Worm (Caenorhabditis elegans) whole organism, L2 larva: ENCODE measurements around the gene T02H6.10.

Source experiments
- F13H6.1 ChIP-seq: sonication (generic microtip); optimal IDR thresholded peaks from 2 replicates; lab custom pipeline; 2016; ENCODE audit warnings: missing genetic modification characterization, missing compliant biosample characterization
- Y55F3AM.14 ChIP-seq: fragments of 200-800 bp; sonication (Bioruptor generic); optimal IDR thresholded peaks from 2 replicates; lab custom pipeline; 2018; ENCODE audit warnings: mild to moderate bottlenecking, missing genetic modification characterization, missing compliant biosample characterization
- ZK546.5 ChIP-seq: sonication (generic microtip); optimal IDR thresholded peaks from 2 replicates; lab custom pipeline; 2017; ENCODE audit warnings: missing biosample characterization, missing genetic modification characterization
- alr-1 ChIP-seq: fragments of 150-350 bp; optimal IDR thresholded peaks from 2 replicates; lab custom pipeline; 2014; ENCODE audit warnings: missing biosample characterization, missing genetic modification characterization
- ama-1 ChIP-seq: fragments of 150-350 bp; optimal IDR thresholded peaks from 2 replicates; lab custom pipeline; 2018; ENCODE audit warnings: inconsistent platforms
- blmp-1 ChIP-seq: sonication (generic microtip); optimal IDR thresholded peaks from 2 replicates; lab custom pipeline; 2017; ENCODE audit warnings: missing genetic modification characterization, mild to moderate bottlenecking, missing compliant biosample characterization, antibody characterized with exemption, moderate library complexity; ENCODE audit not compliant: insufficient read depth
- ceh-82 ChIP-seq: fragments of 150-350 bp; optimal IDR thresholded peaks from 2 replicates; lab custom pipeline; 2014; ENCODE audit warnings: missing biosample characterization, missing genetic modification characterization
- egl-27 ChIP-seq: sonication (generic microtip); optimal IDR thresholded peaks from 3 replicates; lab custom pipeline; 2017; ENCODE audit warnings: missing biosample characterization, missing genetic modification reagents, missing genetic modification characterization
- elt-3 ChIP-seq: sonication (generic microtip); optimal IDR thresholded peaks from 2 replicates; lab custom pipeline; 2017; ENCODE audit warnings: missing biosample characterization, missing genetic modification characterization
- fos-1 ChIP-seq: fragments of 150-350 bp; optimal IDR thresholded peaks from 2 replicates; lab custom pipeline; 2014; ENCODE audit warnings: missing biosample characterization, missing genetic modification characterization
- lin-13 ChIP-seq: fragments of 150-350 bp; optimal IDR thresholded peaks from 2 replicates; lab custom pipeline; 2014; ENCODE audit warnings: missing biosample characterization, missing genetic modification reagents, missing genetic modification characterization
- lsy-2 ChIP-seq, 2 experiments: fragments of 150-350 bp in 1 of 2; sonication (generic microtip) in 1 of 2; optimal IDR thresholded peaks; 2 replicates each; lab custom pipeline; 2014 to 2017; ENCODE audit warnings: missing biosample characterization in 2 of 2, missing genetic modification characterization in 2 of 2
- mab-5 ChIP-seq: fragments of 150-350 bp; optimal IDR thresholded peaks from 2 replicates; lab custom pipeline; 2014; ENCODE audit warnings: missing biosample characterization, missing genetic modification characterization
- mbf-1 ChIP-seq: sonication (generic microtip); optimal IDR thresholded peaks from 2 replicates; lab custom pipeline; 2017; ENCODE audit warnings: missing biosample characterization, missing genetic modification characterization
- mdl-1 ChIP-seq, 2 experiments: fragments of 150-350 bp in 1 of 2; sonication (generic microtip) in 1 of 2; optimal IDR thresholded peaks; 2 replicates each; lab custom pipeline; 2017; ENCODE audit warnings: missing biosample characterization in 2 of 2, missing genetic modification characterization in 2 of 2
- nhr-11 ChIP-seq: fragments of 150-350 bp; optimal IDR thresholded peaks from 2 replicates; lab custom pipeline; 2014; ENCODE audit warnings: missing biosample characterization, missing genetic modification characterization
- nhr-129 ChIP-seq: fragments of 150-350 bp; optimal IDR thresholded peaks from 2 replicates; lab custom pipeline; 2014; ENCODE audit warnings: missing biosample characterization, missing genetic modification characterization
- nhr-21 ChIP-seq: fragments of 150-350 bp; optimal IDR thresholded peaks from 2 replicates; lab custom pipeline; 2014; ENCODE audit warnings: missing biosample characterization, missing genetic modification characterization
- nhr-23 ChIP-seq: fragments of 150-350 bp; optimal IDR thresholded peaks from 2 replicates; lab custom pipeline; 2014; ENCODE audit warnings: missing biosample characterization, missing genetic modification reagents, missing genetic modification characterization
- nhr-237 ChIP-seq: fragments of 150-350 bp; optimal IDR thresholded peaks from 2 replicates; lab custom pipeline; 2014; ENCODE audit warnings: missing biosample characterization, missing genetic modification characterization
- nhr-6 ChIP-seq: fragments of 150-350 bp; optimal IDR thresholded peaks from 2 replicates; lab custom pipeline; 2014; ENCODE audit warnings: missing biosample characterization, missing genetic modification characterization
- peb-1 ChIP-seq: fragments of 150-350 bp; optimal IDR thresholded peaks from 2 replicates; lab custom pipeline; 2014; ENCODE audit warnings: missing biosample characterization, missing genetic modification characterization
- skn-1 ChIP-seq: sonication (generic microtip); optimal IDR thresholded peaks from 2 replicates; lab custom pipeline; 2017; ENCODE audit warnings: missing biosample characterization, missing genetic modification characterization
- sma-9 ChIP-seq, 2 experiments: fragments of 150-350 bp in 1 of 2; sonication (generic microtip) in 1 of 2; optimal IDR thresholded peaks; 2 replicates each; lab custom pipeline; 2014 to 2016; ENCODE audit warnings: missing genetic modification characterization in 2 of 2, mild to moderate bottlenecking in 1 of 2, missing biosample characterization in 1 of 2, missing compliant biosample characterization in 1 of 2, missing genetic modification reagents in 1 of 2, moderate library complexity in 1 of 2
- snpc-4 ChIP-seq: fragments of 150-350 bp; optimal IDR thresholded peaks from 2 replicates; lab custom pipeline; 2014; ENCODE audit warnings: missing biosample characterization, missing genetic modification characterization
- unc-39 ChIP-seq: fragments of 150-350 bp; optimal IDR thresholded peaks from 2 replicates; lab custom pipeline; 2014; ENCODE audit warnings: missing biosample characterization, missing genetic modification characterization
- unc-55 ChIP-seq: fragments of 150-350 bp; sonication (generic microtip); optimal IDR thresholded peaks from 3 replicates; lab custom pipeline; 2014; ENCODE audit warnings: missing biosample characterization, missing genetic modification reagents, missing genetic modification characterization
- unc-62 ChIP-seq: fragments of 150-350 bp; optimal IDR thresholded peaks from 2 replicates; lab custom pipeline; 2014; ENCODE audit warnings: missing biosample characterization, missing genetic modification reagents, missing genetic modification characterization
- ztf-1 ChIP-seq: fragments of 200-800 bp; sonication (Bioruptor generic); conservative IDR thresholded peaks from 2 replicates; pipeline ENCODE4 v1.3.6; 2022; ENCODE audit warnings: missing genetic modification characterization, missing compliant biosample characterization
- ztf-11 ChIP-seq: sonication (generic microtip); optimal IDR thresholded peaks from 2 replicates; lab custom pipeline; 2017; ENCODE audit warnings: missing biosample characterization, missing genetic modification characterization
- ztf-4 ChIP-seq: fragments of 150-350 bp; optimal IDR thresholded peaks from 2 replicates; lab custom pipeline; 2014; ENCODE audit warnings: missing biosample characterization, missing genetic modification characterization

T02H6.10 gene

ce11 chrII:674116-674515 is 6.4 kb downstream of the T02H6.10 start, which contains the start of gene Y39F10C.3:
Gene Y39F10C.3, plus strand, starts transcription at chrII:674416.
- TF ChIP-seq mbf-1 (tag; lab: Kevin White, UChicago) (no peak), snpc-4 (tag; lab: Kevin White, UChicago) (no peak), mab-5 (tag; lab: Kevin White, UChicago) (no peak), ceh-82 (no peak), ztf-1 (no peak), nhr-237 (tag; lab: Kevin White, UChicago) (no peak), egl-27 (no peak), nhr-129 (tag; lab: Kevin White, UChicago) (no peak), skn-1 (tag; lab: Kevin White, UChicago) (no peak)

- TF ChIP-seq Y55F3AM.14 (GFP tag; lab: Kevin White, UChicago) (no peak), elt-3 (tag; lab: Kevin White, UChicago) (no peak), egl-27 (no peak), ama-1 (lab: Kevin White, UChicago) (no peak), blmp-1 (tag; lab: Kevin White, UChicago) (no peak), mdl-1 (tag; optimal IDR thresholded peaks at IDR 0.05; lab: Kevin White, UChicago) (no peak), unc-62 (GFP tag; lab: Kevin White, UChicago) (no peak), nhr-23 (no peak), mab-5 (tag; lab: Kevin White, UChicago) (no peak), nhr-6 (tag; lab: Kevin White, UChicago) (no peak), ZK546.5 (no peak), ztf-4 (tag; lab: Kevin White, UChicago) (no peak)
These were observed 9.5 kb downstream of the T02H6.10 start, which contains the start of gene sri-46 for ce11 chrII:671025-671424. Gene sri-46, minus strand, starts transcription at chrII:671125.

ce11 chrII:667864-668263 is 12.6 kb downstream of the T02H6.10 start:
- TF ChIP-seq egl-27, result no peak
- TF ChIP-seq snpc-4 (tag; lab: Kevin White, UChicago), result no peak
- no peak for TF ChIP-seq alr-1 (tag; lab: Kevin White, UChicago)
- TF ChIP-seq F13H6.1 (tag; lab: Kevin White, UChicago), result no peak
- no peak for TF ChIP-seq unc-39
- no peak for TF ChIP-seq peb-1 (tag; lab: Kevin White, UChicago)
- TF ChIP-seq sma-9 (GFP tag; optimal IDR thresholded peaks at IDR 0.05; lab: Kevin White, UChicago), result no peak
- TF ChIP-seq sma-9 (tag; optimal IDR thresholded peaks at IDR 0.05; lab: Kevin White, UChicago), result no peak
- no peak for TF ChIP-seq lsy-2 (tag; optimal IDR thresholded peaks at IDR 0.05; lab: Kevin White, UChicago)

- no peak for TF ChIP-seq ztf-1
These were observed 18.8 kb downstream of the T02H6.10 start, which contains the start of gene sri-45 for ce11 chrII:661696-662095. Gene sri-45, minus strand, starts transcription at chrII:661796.

ce11 chrII:658369-658768 is 22.1 kb downstream of the T02H6.10 start, which contains the start of gene sdz-24:
Gene sdz-24, plus strand, starts transcription at chrII:658669.
- no peak for TF ChIP-seq F13H6.1 (tag; lab: Kevin White, UChicago)
- no peak for TF ChIP-seq nhr-11 (tag; lab: Kevin White, UChicago)
- TF ChIP-seq nhr-6 (tag; lab: Kevin White, UChicago), result no peak
- TF ChIP-seq mdl-1 (tag; optimal IDR thresholded peaks at IDR 0.05; lab: Kevin White, UChicago), result no peak
- TF ChIP-seq unc-55 (GFP tag; lab: Kevin White, UChicago), result no peak
- TF ChIP-seq nhr-23, result no peak
- no peak for TF ChIP-seq ztf-11 (tag; lab: Kevin White, UChicago)
- TF ChIP-seq nhr-21 (tag; lab: Kevin White, UChicago), result no peak
- no peak for TF ChIP-seq ama-1 (lab: Kevin White, UChicago)
- no peak for TF ChIP-seq sma-9 (GFP tag; optimal IDR thresholded peaks at IDR 0.05; lab: Kevin White, UChicago)
- TF ChIP-seq sma-9 (tag; optimal IDR thresholded peaks at IDR 0.05; lab: Kevin White, UChicago), result no peak
- no peak for TF ChIP-seq alr-1 (tag; lab: Kevin White, UChicago)

- no peak for TF ChIP-seq ama-1 (lab: Kevin White, UChicago)
- TF ChIP-seq nhr-23, result no peak
- TF ChIP-seq nhr-6 (tag; lab: Kevin White, UChicago), result no peak
- TF ChIP-seq alr-1 (tag; lab: Kevin White, UChicago), result no peak
- TF ChIP-seq fos-1 (tag; lab: Kevin White, UChicago), result no peak
- no peak for TF ChIP-seq Y55F3AM.14 (GFP tag; lab: Kevin White, UChicago)
- TF ChIP-seq skn-1 (tag; lab: Kevin White, UChicago), result no peak
- TF ChIP-seq lin-13 (GFP tag; lab: Kevin White, UChicago), result no peak
- no peak for TF ChIP-seq ZK546.5
- TF ChIP-seq sma-9 (GFP tag; optimal IDR thresholded peaks at IDR 0.05; lab: Kevin White, UChicago), result no peak
- TF ChIP-seq sma-9 (tag; optimal IDR thresholded peaks at IDR 0.05; lab: Kevin White, UChicago), result no peak
- TF ChIP-seq peb-1 (tag; lab: Kevin White, UChicago), result no peak
- no peak for TF ChIP-seq ztf-4 (tag; lab: Kevin White, UChicago)
These were observed 29.2 kb downstream of the T02H6.10 start for ce11 chrII:651324-651723.
